Worm (Caenorhabditis elegans) whole organism, L2 larva: ENCODE results near the gene str-3.

ENCODE experiments used
- R02D3.7 ChIP-seq: fragments of 150-350 bp; optimal IDR thresholded peaks from 2 replicates; lab custom pipeline; 2014; ENCODE audit warnings: missing biosample characterization, missing genetic modification characterization
- ZK546.5 ChIP-seq: sonication (generic microtip); optimal IDR thresholded peaks from 2 replicates; lab custom pipeline; 2017; ENCODE audit warnings: missing biosample characterization, missing genetic modification characterization
- alr-1 ChIP-seq: fragments of 150-350 bp; optimal IDR thresholded peaks from 2 replicates; lab custom pipeline; 2014; ENCODE audit warnings: missing biosample characterization, missing genetic modification characterization
- blmp-1 ChIP-seq: sonication (generic microtip); optimal IDR thresholded peaks from 2 replicates; lab custom pipeline; 2017; ENCODE audit warnings: missing genetic modification characterization, mild to moderate bottlenecking, missing compliant biosample characterization, antibody characterized with exemption, moderate library complexity; ENCODE audit not compliant: insufficient read depth
- dmd-4 ChIP-seq: sonication (generic microtip); optimal IDR thresholded peaks from 2 replicates; lab custom pipeline; 2017; ENCODE audit warnings: missing biosample characterization, missing genetic modification characterization
- lsy-2 ChIP-seq, 2 experiments: fragments of 150-350 bp in 1 of 2; sonication (generic microtip) in 1 of 2; optimal IDR thresholded peaks; 2 replicates each; lab custom pipeline; 2014 to 2017; ENCODE audit warnings: missing biosample characterization in 2 of 2, missing genetic modification characterization in 2 of 2
- skn-1 ChIP-seq: sonication (generic microtip); optimal IDR thresholded peaks from 2 replicates; lab custom pipeline; 2017; ENCODE audit warnings: missing biosample characterization, missing genetic modification characterization
- unc-62 ChIP-seq: fragments of 150-350 bp; optimal IDR thresholded peaks from 2 replicates; lab custom pipeline; 2014; ENCODE audit warnings: missing biosample characterization, missing genetic modification reagents, missing genetic modification characterization

ce11 chrIV:11126028-11126427, 25.9 kb upstream of the str-3 start:
- TF ChIP-seq blmp-1 (tag; lab: Kevin White, UChicago) = no peak
- no peak for TF ChIP-seq R02D3.7 (tag; lab: Kevin White, UChicago)
- TF ChIP-seq unc-62 (GFP tag; lab: Kevin White, UChicago) = no peak
- no peak for TF ChIP-seq dmd-4
- TF ChIP-seq ZK546.5 (tag; lab: Kevin White, UChicago) = no peak
- no peak for TF ChIP-seq skn-1 (tag; lab: Kevin White, UChicago)
- TF ChIP-seq lsy-2 (tag; optimal IDR thresholded peaks at IDR 0.05; lab: Kevin White, UChicago) = no peak
- no peak for TF ChIP-seq alr-1 (tag; lab: Kevin White, UChicago)
